Worm (Caenorhabditis elegans): Measurements from ENCODE around the gene C30G12.6.

Gene C30G12.6

ce11 chrII:7273517-7273916 lies 22.3 kb downstream of the C30G12.6 start:
- no peak for TF ChIP-seq him-1 (tag; optimal IDR thresholded peaks at IDR 0.05)
- no peak for TF ChIP-seq W03F9.2 (tag; optimal IDR thresholded peaks at IDR 0.05)
- TF ChIP-seq dao-5 (tag; optimal IDR thresholded peaks at IDR 0.05): no peak

DNA sequence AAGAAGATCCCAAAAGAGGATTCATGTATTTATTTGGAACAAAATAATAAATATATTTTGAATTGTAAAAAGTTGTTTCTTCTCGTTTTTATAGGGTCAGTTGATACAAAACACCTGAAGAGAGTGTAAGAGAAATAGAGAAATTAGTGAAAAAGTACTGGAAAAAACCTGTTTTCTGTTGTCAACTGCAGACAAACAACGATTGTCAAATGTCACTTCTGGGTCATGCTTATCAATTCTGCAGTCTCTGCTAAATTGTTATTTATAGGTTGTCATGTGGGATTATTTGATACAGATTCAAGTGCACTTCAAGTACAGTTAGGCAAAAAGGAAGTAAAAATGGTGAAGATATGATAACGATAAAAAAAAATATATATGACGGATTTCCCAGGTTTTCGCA lies 23.3 kb downstream of the C30G12.6 start:
- TF ChIP-seq him-1 (tag; optimal IDR thresholded peaks at IDR 0.05) (no peak), W03F9.2 (tag; optimal IDR thresholded peaks at IDR 0.05) (no peak), dao-5 (tag; optimal IDR thresholded peaks at IDR 0.05) (no peak)

DNA sequence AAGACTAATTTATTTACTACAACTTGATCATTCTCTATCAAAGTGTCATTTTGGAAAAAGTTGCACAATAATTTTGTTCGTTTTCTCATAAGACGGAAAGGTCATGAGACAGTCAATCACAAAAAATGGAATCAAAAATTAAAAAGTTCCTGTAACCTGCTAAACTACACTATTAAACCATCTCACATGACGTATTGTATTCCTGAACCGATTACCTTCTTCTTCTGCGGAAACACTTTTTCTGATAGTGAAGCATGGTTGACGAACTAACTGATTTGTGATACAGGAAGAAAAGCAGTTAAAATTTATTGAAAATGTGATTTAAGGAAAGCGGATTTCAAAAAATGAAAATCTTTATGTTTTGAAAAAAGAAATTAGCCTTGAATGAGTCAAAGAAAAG lies 26.0 kb downstream of the C30G12.6 start:
- TF ChIP-seq W03F9.2 (tag; optimal IDR thresholded peaks at IDR 0.05) (no peak), dao-5 (tag; optimal IDR thresholded peaks at IDR 0.05) (no peak), him-1 (tag; optimal IDR thresholded peaks at IDR 0.05) (no peak)

ce11 chrII:7264675-7265074 lies 31.1 kb downstream of the C30G12.6 start:
- TF ChIP-seq dao-5 (tag; optimal IDR thresholded peaks at IDR 0.05) (no peak), him-1 (tag; optimal IDR thresholded peaks at IDR 0.05) (no peak), W03F9.2 (tag; optimal IDR thresholded peaks at IDR 0.05) (no peak)

DNA sequence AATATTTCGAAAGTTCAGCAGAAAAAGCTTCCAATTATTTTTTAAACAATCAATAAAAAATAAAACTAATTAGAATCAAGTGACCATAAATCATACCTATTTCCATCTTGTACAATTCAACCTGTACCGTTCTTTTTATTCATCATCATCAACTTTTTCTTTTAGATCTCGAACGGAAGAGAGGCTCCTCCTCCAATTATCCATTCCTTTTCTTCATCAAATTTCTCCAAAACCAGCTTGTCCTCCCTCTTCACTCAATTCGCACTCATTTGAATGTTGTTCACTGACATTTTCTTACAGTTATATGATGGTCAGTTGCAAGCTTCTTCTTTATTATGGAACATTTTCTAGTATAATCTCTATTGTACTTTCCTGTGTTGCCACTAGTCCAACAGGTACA lies 34.0 kb downstream of the C30G12.6 start, which contains the start of gene C30G12.4:
Gene C30G12.4 (plus strand): TSS at position 301 of the 400 bp plus-strand sequence.
- no peak for TF ChIP-seq W03F9.2 (tag; optimal IDR thresholded peaks at IDR 0.05)
- TF ChIP-seq dao-5 (tag; optimal IDR thresholded peaks at IDR 0.05): no peak
- no peak for TF ChIP-seq him-1 (tag; optimal IDR thresholded peaks at IDR 0.05)

DNA sequence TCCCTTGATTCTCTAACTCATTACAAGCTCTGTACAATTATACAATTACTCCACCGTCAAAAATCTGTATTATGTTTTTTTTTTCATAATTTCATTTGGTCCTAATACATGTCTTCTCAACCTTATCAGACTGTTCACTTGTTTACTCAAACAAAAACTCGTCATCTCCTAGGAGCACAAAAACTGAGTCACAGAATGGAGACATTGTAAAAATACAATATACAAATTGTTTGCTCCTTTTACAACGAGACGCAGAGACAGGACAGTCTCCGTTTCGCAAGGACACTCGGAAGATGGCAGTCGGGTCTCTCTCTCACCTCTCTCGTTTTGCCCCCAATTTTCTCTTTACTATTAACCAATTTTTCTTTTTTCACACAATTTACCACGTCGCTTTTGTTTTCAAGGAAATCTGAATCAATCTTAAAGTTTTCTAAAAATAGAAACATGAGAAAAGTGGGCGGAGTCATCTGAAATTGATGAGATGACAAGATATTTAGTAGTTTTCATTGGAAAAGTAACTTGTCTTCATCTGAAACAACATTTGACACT lies 40.1 kb downstream of the C30G12.6 start, which contains the start of gene F32A5.8:
Gene F32A5.8 (plus strand): TSS at position 499 of the 549 bp plus-strand sequence.
- TF ChIP-seq him-1 (tag; optimal IDR thresholded peaks at IDR 0.05) (no peak), W03F9.2 (tag; optimal IDR thresholded peaks at IDR 0.05) (no peak), dao-5 (tag; optimal IDR thresholded peaks at IDR 0.05) (no peak)

DNA sequence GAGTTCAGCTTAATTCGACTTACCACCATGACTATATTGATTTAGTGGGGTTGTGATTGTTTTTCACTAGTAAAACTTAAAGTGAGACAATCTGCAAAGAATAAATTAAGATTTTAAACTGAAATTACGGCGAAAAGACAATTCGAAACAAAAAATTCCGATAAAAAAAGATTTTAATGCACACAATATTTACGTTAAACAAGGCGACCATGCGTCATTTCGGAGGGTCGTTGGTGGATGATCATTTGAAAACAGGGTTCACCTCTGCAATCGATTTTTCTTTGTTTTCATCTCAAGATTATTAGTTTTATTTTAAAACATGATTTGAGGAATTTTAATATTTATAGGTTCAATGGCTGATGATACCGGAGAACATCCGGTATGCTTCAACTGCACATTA lies 42.7 kb downstream of the C30G12.6 start, which contains the start of gene lsm-4:
Gene lsm-4 (minus strand): TSS at position 91 of the 400 bp plus-strand sequence.
- TF ChIP-seq him-1 (tag; optimal IDR thresholded peaks at IDR 0.05): no peak
- TF ChIP-seq W03F9.2 (tag; optimal IDR thresholded peaks at IDR 0.05): no peak
- no peak for TF ChIP-seq dao-5 (tag; optimal IDR thresholded peaks at IDR 0.05)

- no peak for TF ChIP-seq him-1 (tag; optimal IDR thresholded peaks at IDR 0.05)
- no peak for TF ChIP-seq dao-5 (tag; optimal IDR thresholded peaks at IDR 0.05)
- TF ChIP-seq W03F9.2 (tag; optimal IDR thresholded peaks at IDR 0.05): no peak
Observed at ce11 chrII:7251978-7252377, 43.8 kb downstream of the C30G12.6 start, which contains the start of the genes prx-13 and ada-2. TSS of gene prx-13 (minus strand) at chrII:7252015. TSS of gene ada-2 (plus strand) at chrII:7252259.

ce11 chrII:7245576-7245975 lies 50.2 kb downstream of the C30G12.6 start, which contains the start of gene skpo-3:
TSS of gene skpo-3 (plus strand) at chrII:7245876.
- TF ChIP-seq W03F9.2 (tag; optimal IDR thresholded peaks at IDR 0.05) (no peak), dao-5 (tag; optimal IDR thresholded peaks at IDR 0.05) (no peak), him-1 (tag; optimal IDR thresholded peaks at IDR 0.05) (no peak)

DNA sequence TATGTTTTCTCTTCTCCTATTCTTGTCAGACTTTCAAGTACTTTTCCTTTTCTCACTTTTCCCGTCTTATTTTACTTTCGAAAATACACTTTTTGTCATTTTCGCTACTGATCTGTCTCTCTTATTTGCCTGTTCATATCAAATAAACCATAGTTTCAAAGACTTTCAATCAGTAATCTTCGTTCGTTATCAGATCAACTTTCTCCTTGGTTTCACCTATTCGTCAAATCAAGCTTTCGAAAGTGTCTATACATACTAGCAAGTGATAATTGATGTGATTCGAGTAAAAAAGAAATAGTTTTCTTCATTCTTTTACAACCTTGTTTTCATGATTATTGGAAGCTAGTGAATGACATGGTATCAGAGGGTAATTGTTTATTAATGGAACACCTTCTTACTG lies 53.1 kb downstream of the C30G12.6 start:
- TF ChIP-seq W03F9.2 (tag; optimal IDR thresholded peaks at IDR 0.05) (no peak), dao-5 (tag; optimal IDR thresholded peaks at IDR 0.05) (no peak), him-1 (tag; optimal IDR thresholded peaks at IDR 0.05) (no peak)

Measured in whole organism, L4/young adult.